Fruit fly (Drosophila melanogaster) S2 (cell line): ENCODE results near the gene ldd.
A peak's percentile ranks its signal among the peaks of the same experiment; 100 is the strongest.

Source experiments
- CG8478 ChIP-seq: fragments of >200 bp; optimal IDR thresholded peaks from 2 replicates; lab custom pipeline; 2018
- CTCF ChIP-seq, 2 experiments: fragments of >200 bp; optimal IDR thresholded peaks; 2 replicates each; lab custom pipeline; 2018

The ldd gene

dm6 chrX:21123499-21123898 is at the start of gene ldd:
Gene ldd, plus strand, starts transcription at chrX:21123634.
- TF ChIP-seq CTCF (optimal IDR thresholded peaks at IDR 0.05; lab: Kevin White, UChicago) (no peak), CG8478 (no peak)

DNA sequence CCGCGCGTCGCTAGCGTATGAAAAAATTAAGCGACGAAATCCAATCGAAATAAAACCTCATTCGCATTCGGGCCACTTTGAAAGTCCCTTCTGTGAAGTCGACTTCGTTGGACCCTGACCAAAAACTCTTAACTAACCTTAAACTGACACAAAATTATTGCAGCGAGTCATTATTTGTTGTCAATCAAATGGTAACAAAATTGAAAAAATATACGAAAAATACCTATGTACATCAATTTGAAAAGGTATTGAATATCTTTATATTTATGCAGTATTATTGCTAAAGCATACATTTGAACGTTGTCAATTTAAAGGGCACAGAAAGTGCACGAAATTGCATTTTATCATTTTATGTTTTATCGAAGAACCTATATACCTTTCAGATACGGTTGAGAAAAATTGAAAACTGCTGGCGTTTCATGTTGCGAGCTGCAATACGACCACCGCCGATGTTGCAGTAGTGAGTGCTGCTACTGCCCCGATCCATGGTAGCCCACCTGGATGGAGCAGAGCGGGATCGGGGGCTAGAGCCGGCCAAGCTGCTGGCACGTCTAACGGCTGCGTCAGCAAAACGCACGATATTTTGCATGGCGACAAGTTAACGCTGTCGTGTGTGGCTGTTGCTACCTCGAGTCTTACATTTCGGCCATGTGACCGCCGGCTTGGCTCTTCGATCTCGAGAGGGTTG is 49.6 kb upstream of the ldd start:
- TF ChIP-seq CG8478 (no peak), CTCF (optimal IDR thresholded peaks at IDR 0.05; lab: Kevin White, UChicago) (no peak)

dm6 chrX:21074329-21074708 is 49.1 kb upstream of the ldd start:
- no peak for TF ChIP-seq CTCF (optimal IDR thresholded peaks at IDR 0.05; lab: Kevin White, UChicago)
- TF ChIP-seq CG8478: no peak

- TF ChIP-seq CTCF (optimal IDR thresholded peaks at IDR 0.05; lab: Kevin White, UChicago) (no peak), CG8478 (no peak)
These were observed 43.1 kb upstream of the ldd start for dm6 chrX:21080335-21080734.

DNA sequence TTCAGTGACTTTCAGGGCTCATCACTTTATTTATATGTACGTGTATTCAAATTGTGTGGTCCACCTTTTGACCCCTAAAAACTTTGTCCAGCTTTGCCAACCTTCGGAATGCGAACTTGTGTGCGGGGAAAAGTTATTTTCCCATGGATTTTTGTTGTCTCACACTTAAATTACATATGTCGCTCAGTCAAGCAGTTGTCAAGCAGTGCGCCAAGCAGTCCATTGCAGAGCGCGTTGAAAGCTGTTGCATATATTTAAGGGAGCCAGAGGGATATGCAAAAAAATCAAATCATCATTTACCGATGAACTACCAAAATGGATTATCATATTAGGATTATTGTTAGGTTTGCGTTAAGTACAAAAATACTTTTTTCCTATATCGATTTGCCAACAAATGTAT is 40.2 kb upstream of the ldd start:
- TF ChIP-seq CTCF (optimal IDR thresholded peaks at IDR 0.05; lab: Kevin White, UChicago) (no peak), CG8478 (no peak)

- TF ChIP-seq CG8478: no peak
- no peak for TF ChIP-seq CTCF (optimal IDR thresholded peaks at IDR 0.05; lab: Kevin White, UChicago)
These were observed 29.9 kb upstream of the ldd start, which contains the start of gene stg1 for dm6 chrX:21093544-21093943. Gene stg1, plus strand, starts transcription at chrX:21093844.

dm6 chrX:21102106-21102505 is 21.3 kb upstream of the ldd start, which contains the start of gene CG15446:
Gene CG15446, minus strand, starts transcription at chrX:21102206.
- TF ChIP-seq CG8478: no peak
- TF ChIP-seq CTCF (optimal IDR thresholded peaks at IDR 0.05; lab: Kevin White, UChicago): no peak

- TF ChIP-seq CTCF (optimal IDR thresholded peaks at IDR 0.05; lab: Kevin White, UChicago): no peak
- TF ChIP-seq CG8478: no peak
These were observed 17.2 kb upstream of the ldd start, which contains the start of gene CG1503 for dm6 chrX:21106269-21106668. Gene CG1503, minus strand, starts transcription at chrX:21106369.

DNA sequence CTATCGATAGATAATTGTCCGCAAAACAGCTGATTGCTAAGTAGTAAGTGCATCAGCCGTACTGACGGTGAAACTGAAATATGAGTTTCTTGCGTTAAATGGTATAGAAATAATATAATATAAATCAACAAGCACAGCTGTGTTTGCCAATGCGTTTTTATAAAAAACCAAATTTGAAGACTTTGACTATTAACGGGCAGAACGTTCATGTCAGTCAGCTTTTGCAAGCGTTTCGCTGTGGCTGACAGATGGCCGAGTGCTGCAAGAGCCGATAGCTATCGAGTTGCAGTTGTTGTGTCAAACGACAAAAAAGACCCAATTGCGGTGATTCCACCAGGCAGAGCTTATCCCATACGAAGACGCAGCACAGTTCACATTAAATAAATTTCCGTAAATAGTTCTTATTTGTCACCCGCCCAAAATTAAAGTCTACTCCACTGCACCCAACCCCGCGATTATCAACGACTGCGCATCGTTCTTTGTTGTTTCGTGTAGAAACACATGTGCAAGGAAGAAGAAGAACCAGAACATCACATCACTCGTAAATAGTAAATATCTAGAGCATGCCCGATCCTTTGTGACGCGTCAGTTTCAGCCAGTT is 6.5 kb upstream of the ldd start, which contains the start of the genes unc and CG15445:
unc (minus strand) TSS at position 51 of the 601 bp plus-strand sequence.
CG15445 (plus strand) TSS at position 296 of the 601 bp plus-strand sequence.
- TF ChIP-seq CTCF (optimal IDR thresholded peaks at IDR 0.05; lab: Kevin White, UChicago): peak in 1 of 2 experiments; percentile 17
- no peak for TF ChIP-seq CG8478

- TF ChIP-seq CTCF (optimal IDR thresholded peaks at IDR 0.05; lab: Kevin White, UChicago) (no peak), CG8478 (no peak)
These were observed 742 bp downstream of the ldd start for dm6 chrX:21124176-21124575.

DNA sequence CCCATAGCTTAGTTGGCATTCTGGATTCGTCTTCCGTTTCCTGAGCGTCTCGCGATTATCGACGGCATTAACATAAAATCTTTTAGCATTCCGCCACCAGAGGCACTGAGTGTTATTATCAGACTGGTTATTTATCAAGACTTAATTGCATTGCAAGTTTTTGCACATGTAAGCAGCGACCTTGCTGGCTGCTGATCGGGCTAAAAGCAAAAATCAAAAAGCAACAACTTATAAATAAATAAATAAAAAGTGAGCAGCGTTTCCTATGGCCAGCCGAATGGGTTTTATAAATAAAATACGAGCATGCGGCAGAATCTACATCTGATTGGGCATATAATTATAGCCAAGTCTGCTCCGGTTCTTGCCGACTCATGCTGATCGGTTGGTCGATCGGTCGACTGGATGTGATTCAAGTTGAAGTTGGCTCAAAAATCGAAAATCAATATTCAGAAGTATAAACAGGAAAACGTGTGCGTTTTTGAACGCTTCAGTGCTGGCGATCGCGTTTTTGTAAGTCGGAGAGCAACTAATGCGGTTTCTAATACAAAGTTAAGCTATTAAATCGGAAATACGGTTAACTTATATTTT is 2.6 kb downstream of the ldd start:
- TF ChIP-seq CTCF (optimal IDR thresholded peaks at IDR 0.05; lab: Kevin White, UChicago) (no peak), CG8478 (no peak)

DNA sequence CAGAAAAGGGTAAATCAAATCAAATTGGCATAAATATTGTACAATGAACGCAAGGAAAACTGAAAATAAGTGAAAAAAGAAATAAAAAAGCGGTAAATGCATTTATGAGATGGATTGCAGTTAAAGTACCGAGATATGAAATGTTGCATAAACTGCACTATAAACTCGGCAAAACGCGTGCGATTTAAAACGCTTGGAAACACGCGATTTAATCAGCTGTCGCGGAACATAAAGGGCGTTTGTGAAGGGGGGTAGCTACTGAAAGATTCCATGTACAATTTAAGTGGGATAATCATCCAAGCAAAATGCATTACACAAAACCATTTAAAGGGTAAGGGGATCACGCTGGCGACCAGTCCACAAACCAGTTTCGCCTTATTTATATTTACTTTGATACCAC is 3.4 kb downstream of the ldd start:
- TF ChIP-seq CTCF (optimal IDR thresholded peaks at IDR 0.05; lab: Kevin White, UChicago) (no peak), CG8478 (no peak)

- TF ChIP-seq CG8478: no peak
- TF ChIP-seq CTCF (optimal IDR thresholded peaks at IDR 0.05; lab: Kevin White, UChicago): no peak
These were observed 3.8 kb downstream of the ldd start for dm6 chrX:21127267-21127666.

DNA sequence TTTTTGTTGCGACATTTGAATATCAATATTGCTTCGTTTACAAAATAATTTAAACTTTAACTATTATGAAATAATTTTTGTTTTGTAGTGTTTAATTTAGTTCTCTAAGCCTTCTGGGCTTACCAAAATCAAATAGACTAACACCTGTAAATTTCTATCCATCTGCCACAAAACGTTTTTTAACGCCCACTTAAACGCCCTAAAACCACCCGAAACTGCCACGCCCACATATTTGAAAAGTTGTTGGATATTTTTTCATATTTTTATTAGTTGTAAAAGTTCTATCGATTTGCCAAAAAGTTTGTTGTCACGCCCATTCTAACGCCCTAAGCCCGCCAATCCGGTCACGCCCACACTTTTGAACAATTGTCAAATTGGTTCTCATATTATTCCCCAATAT is 23.5 kb downstream of the ldd start, which contains the start of gene CG45154:
CG45154 (minus strand) TSS at position 101 of the 400 bp plus-strand sequence.
- TF ChIP-seq CG8478 (no peak), CTCF (optimal IDR thresholded peaks at IDR 0.05; lab: Kevin White, UChicago) (no peak)
